Worm (Caenorhabditis elegans): ENCODE results near the gene F26F4.9.

The F26F4.9 gene

DNA sequence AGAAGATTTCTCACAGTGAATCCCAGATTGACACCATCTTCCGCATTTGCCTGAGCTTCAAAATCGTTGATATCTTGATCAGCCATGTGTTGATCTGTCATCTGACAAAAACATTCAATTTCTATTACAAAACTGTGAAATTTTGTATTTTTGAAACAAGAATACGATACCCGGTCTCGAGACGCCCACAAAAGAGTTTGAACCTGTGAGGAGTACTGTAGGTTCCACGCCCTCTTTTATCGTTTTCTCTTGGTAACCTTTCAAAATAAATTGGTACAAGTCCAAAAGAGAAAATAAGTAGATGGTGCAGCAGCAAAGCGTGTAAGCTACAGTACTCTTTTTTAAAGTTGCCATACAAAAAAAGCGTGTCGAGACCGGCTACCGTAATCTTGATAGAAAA lies 2.4 kb downstream of the F26F4.9 start, which contains the start of gene F26F4.12:
TSS of gene F26F4.12 (minus strand) at position 101 of the 400 bp plus-strand sequence.
- TF ChIP-seq nfya-1 (tag; optimal IDR thresholded peaks at IDR 0.05) = no peak
- TF ChIP-seq ceh-2 (tag; optimal IDR thresholded peaks at IDR 0.05) = no peak
- TF ChIP-seq C08G9.2 (tag; optimal IDR thresholded peaks at IDR 0.05) = no peak
- no peak for TF ChIP-seq unc-55 (GFP tag; optimal IDR thresholded peaks at IDR 0.05)
- no peak for TF ChIP-seq eyg-1 (tag; optimal IDR thresholded peaks at IDR 0.05)
- TF ChIP-seq nhr-232 (tag; optimal IDR thresholded peaks at IDR 0.05) = no peak
- TF ChIP-seq elt-4 (tag; optimal IDR thresholded peaks at IDR 0.05) = no peak
- no peak for TF ChIP-seq hlh-30 (tag; optimal IDR thresholded peaks at IDR 0.05; ENCODE audit: insufficient read depth)
- TF ChIP-seq madf-2 (tag; optimal IDR thresholded peaks at IDR 0.05) = no peak
- no peak for TF ChIP-seq ttx-3 (tag; optimal IDR thresholded peaks at IDR 0.05)
- TF ChIP-seq hlh-6 (tag; optimal IDR thresholded peaks at IDR 0.05) = no peak
- TF ChIP-seq ahr-1 (tag; optimal IDR thresholded peaks at IDR 0.05) = no peak
- no peak for TF ChIP-seq che-1 (tag; optimal IDR thresholded peaks at IDR 0.05)
- TF ChIP-seq ceh-45 (GFP tag; IDR thresholded peaks at IDR 0.05) = no peak
- no peak for TF ChIP-seq ceh-19 (GFP tag; optimal IDR thresholded peaks at IDR 0.05)
- no peak for TF ChIP-seq syd-9 (tag; optimal IDR thresholded peaks at IDR 0.05)
- TF ChIP-seq gmeb-2 (tag; optimal IDR thresholded peaks at IDR 0.05) = no peak

DNA sequence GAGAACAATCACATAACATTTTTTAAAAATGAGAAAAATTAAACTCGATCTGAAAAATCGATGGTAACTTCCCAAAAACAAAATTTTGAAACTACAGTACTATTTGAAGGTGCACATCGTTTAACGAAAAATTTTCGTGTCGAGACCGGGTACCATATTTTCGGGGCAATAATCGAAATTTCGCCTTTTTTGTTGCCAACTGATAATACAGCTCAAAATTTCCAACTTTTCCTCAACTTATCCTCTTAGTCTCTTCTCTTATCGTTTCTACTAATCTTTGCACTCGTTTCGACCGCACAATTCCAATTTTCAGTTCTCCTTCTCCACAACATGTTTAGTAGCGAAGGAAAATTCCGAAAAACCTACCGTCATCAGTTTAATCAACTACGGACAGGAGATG lies 5.4 kb downstream of the F26F4.9 start, which contains the start of gene rom-1:
TSS of gene rom-1 (plus strand) at position 301 of the 400 bp plus-strand sequence.
- TF ChIP-seq mec-3 (tag; optimal IDR thresholded peaks at IDR 0.05; ENCODE audit: borderline replicate concordance) = no peak
- no peak for TF ChIP-seq eyg-1 (tag; optimal IDR thresholded peaks at IDR 0.05)
- TF ChIP-seq ceh-30 (tag; optimal IDR thresholded peaks at IDR 0.05) = no peak
- TF ChIP-seq ama-1 (optimal IDR thresholded peaks at IDR 0.05) = no peak
- TF ChIP-seq sox-4 (tag; optimal IDR thresholded peaks at IDR 0.05) = no peak
- TF ChIP-seq C38D4.7 (GFP tag; optimal IDR thresholded peaks at IDR 0.05) = no peak
- no peak for TF ChIP-seq elt-4 (tag; optimal IDR thresholded peaks at IDR 0.05)
- no peak for TF ChIP-seq hlh-6 (tag; optimal IDR thresholded peaks at IDR 0.05)
- TF ChIP-seq hlh-8 (tag; optimal IDR thresholded peaks at IDR 0.05) = no peak
- TF ChIP-seq nhr-232 (tag; optimal IDR thresholded peaks at IDR 0.05) = no peak
- no peak for TF ChIP-seq hlh-13 (GFP tag; optimal IDR thresholded peaks at IDR 0.05)
- no peak for TF ChIP-seq ztf-16 (tag; optimal IDR thresholded peaks at IDR 0.05)
- TF ChIP-seq fkh-10 (GFP tag; optimal IDR thresholded peaks at IDR 0.05) = no peak
- TF ChIP-seq ceh-18 (tag; optimal IDR thresholded peaks at IDR 0.05) = no peak
- no peak for TF ChIP-seq ttx-3 (tag; optimal IDR thresholded peaks at IDR 0.05)

DNA sequence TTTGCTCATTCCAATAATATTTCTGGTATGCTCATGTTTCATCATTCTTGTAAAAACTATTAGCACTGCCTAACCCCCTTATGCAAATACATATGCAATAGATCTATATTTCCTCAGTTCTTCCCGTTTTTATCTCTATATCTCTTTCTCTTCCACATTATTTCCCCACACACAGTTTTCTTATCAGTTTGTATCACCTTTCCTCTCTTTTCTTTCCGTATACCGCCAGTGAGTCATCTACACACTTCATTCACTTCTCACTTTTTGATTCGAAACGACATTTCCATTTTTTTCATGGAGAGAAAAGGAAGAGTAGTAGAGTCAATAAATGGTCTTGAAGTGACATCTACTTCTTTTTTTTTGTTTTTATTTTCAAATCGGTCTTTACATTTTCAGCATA lies 6.0 kb downstream of the F26F4.9 start:
- TF ChIP-seq ceh-6 (GFP tag; optimal IDR thresholded peaks at IDR 0.05) (no peak), elt-2 (tag; optimal IDR thresholded peaks at IDR 0.05) (peak; percentile 43)

DNA sequence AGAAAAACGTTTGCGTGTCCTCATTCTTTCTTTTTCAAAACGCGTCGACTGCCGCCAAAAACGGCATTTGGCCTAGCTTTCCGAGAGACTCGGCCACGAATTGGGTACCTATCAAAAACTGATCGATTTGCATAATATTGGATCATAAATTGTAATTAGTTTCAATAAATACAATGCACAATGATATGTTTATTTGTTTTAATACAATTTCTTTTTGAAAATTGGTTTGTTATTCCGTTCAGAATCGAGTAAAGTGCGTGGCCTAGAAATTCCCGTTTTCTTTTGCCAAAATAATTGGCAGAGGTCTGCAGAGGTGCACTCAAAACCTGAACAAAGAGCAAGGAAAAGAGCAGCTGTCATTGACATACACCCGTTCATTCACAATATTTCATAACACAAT lies 6.9 kb downstream of the F26F4.9 start, which contains the start of gene F26F4.8:
TSS of gene F26F4.8 (minus strand) at position 69 of the 400 bp plus-strand sequence.
- TF ChIP-seq ceh-2 (tag; optimal IDR thresholded peaks at IDR 0.05) (peak; percentile 93), zip-5 (tag; optimal IDR thresholded peaks at IDR 0.05) (peak; percentile 75), sdc-2 (tag; optimal IDR thresholded peaks at IDR 0.05) (peak; percentile 54), ets-4 (tag; optimal IDR thresholded peaks at IDR 0.05) (peak; percentile 88), fkh-10 (GFP tag; optimal IDR thresholded peaks at IDR 0.05) (no peak), ceh-18 (tag; optimal IDR thresholded peaks at IDR 0.05) (peak; percentile 6), ceh-45 (GFP tag; IDR thresholded peaks at IDR 0.05) (no peak), unc-86 (tag; optimal IDR thresholded peaks at IDR 0.05) (peak; percentile 10), che-1 (tag; optimal IDR thresholded peaks at IDR 0.05) (no peak), ceh-9 (tag; optimal IDR thresholded peaks at IDR 0.05) (no peak), tbx-7 (tag; optimal IDR thresholded peaks at IDR 0.05) (peak; percentile 85), pqm-1 (tag; optimal IDR thresholded peaks at IDR 0.05) (no peak), ceh-24 (tag; optimal IDR thresholded peaks at IDR 0.05) (no peak), pax-1 (tag; optimal IDR thresholded peaks at IDR 0.05) (no peak), nhr-232 (tag; optimal IDR thresholded peaks at IDR 0.05) (no peak), unc-42 (tag; optimal IDR thresholded peaks at IDR 0.05) (peak; percentile 20), fax-1 (tag; optimal IDR thresholded peaks at IDR 0.05) (peak; percentile 51), lim-6 (tag; optimal IDR thresholded peaks at IDR 0.05) (peak; percentile 43), ref-2 (tag; optimal IDR thresholded peaks at IDR 0.05) (peak; percentile 51), ztf-16 (tag; optimal IDR thresholded peaks at IDR 0.05) (peak; percentile 1), mec-3 (tag; optimal IDR thresholded peaks at IDR 0.05; ENCODE audit: borderline replicate concordance) (peak; percentile 79), sox-4 (tag; optimal IDR thresholded peaks at IDR 0.05) (no peak), tbx-2 (tag; optimal IDR thresholded peaks at IDR 0.05) (peak; percentile 85), elt-2 (tag; optimal IDR thresholded peaks at IDR 0.05) (peak; percentile 62), F13H6.1 (tag; optimal IDR thresholded peaks at IDR 0.05) (peak; percentile 37), ahr-1 (tag; optimal IDR thresholded peaks at IDR 0.05) (peak; percentile 24), hlh-6 (tag; optimal IDR thresholded peaks at IDR 0.05) (no peak), dve-1 (tag; optimal IDR thresholded peaks at IDR 0.05) (no peak), C08G9.2 (tag; optimal IDR thresholded peaks at IDR 0.05) (peak; percentile 90), ceh-34 (tag; optimal IDR thresholded peaks at IDR 0.05) (peak; percentile 15), nfya-1 (tag; optimal IDR thresholded peaks at IDR 0.05) (no peak)

Data from whole organism, late embryonic.